In the genomic region with DNA sequence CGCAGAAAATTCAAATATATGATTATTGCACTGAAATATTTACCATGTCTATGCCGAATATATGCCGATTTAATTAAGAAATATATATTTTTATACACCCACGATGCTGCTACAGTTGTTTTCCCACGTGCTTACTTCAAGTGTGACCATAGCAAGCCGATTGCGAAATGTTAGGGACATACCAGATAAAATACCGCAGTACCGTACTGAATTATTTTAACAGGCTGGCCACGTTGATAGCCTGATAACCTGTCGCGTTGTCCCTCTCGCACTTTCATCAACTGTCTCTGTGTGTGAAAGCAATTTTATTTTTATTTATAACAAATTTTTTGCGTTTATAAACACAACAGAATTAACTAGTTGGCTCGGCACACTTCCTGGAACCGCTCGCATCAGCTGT, we compare ENCODE assay signal across 3 fruit fly cellular contexts.
TF ChIP-seq lines count a peak whose summit lies in the region.

A gene (minus strand): TSS at position 158 of the 400 bp plus-strand sequence.
A gene (plus strand): TSS at position 251 of the 400 bp plus-strand sequence.

TF ChIP-seq in whole organism, adult, 20 proteins besides CTCF, POLR2A, EP300 and RAD21 (continued from another document):
- peak; percentile 88 for TF ChIP-seq kay (GFP tag; lab: Kevin White, UChicago; ENCODE audit: borderline replicate concordance)
- TF ChIP-seq Mnt (GFP tag; optimal IDR thresholded peaks at IDR 0.05; lab: Kevin White, UChicago): peak; percentile 100

TF ChIP-seq in whole organism, embryonic, 481 proteins besides CTCF, POLR2A, EP300 and RAD21 (continued from another document and continues in another):
- TF ChIP-seq hb (GFP tag; IDR thresholded peaks at IDR 0.05; lab: Robert Waterston, UW; ENCODE audit: partially characterized antibody) (no peak), twi (tag; optimal IDR thresholded peaks at IDR 0.05; lab: Kevin White, UChicago) (peak; percentile 53), HmgZ (tag; optimal IDR thresholded peaks at IDR 0.05; lab: Kevin White, UChicago) (peak; percentile 45), sna (GFP tag; IDR thresholded peaks at IDR 0.05; lab: Robert Waterston, UW; ENCODE audit: partially characterized antibody) (0 out of 2 replicates have a peak, but pooled peaks have one; percentile 28), CG2678 (tag; optimal IDR thresholded peaks at IDR 0.05; lab: Kevin White, UChicago) (no peak), MESR4 (GFP tag; optimal IDR thresholded peaks at IDR 0.05; lab: Kevin White, UChicago) (peak; percentile 95), hbn (GFP tag; IDR thresholded peaks at IDR 0.05; lab: Robert Waterston, UW; ENCODE audit: partially characterized antibody) (peak; percentile 38; the same call in 1 of the 2 replicates), gcm2 (GFP tag; optimal IDR thresholded peaks at IDR 0.05; lab: Kevin White, UChicago) (no peak), CG3163 (GFP tag; optimal IDR thresholded peaks at IDR 0.05; lab: Kevin White, UChicago) (no peak), CG30020 (tag; optimal IDR thresholded peaks at IDR 0.05; lab: Kevin White, UChicago) (peak; percentile 48), CG33557 (GFP tag; optimal IDR thresholded peaks at IDR 0.05; lab: Kevin White, UChicago) (no peak), Dp (GFP tag; optimal IDR thresholded peaks at IDR 0.05; lab: Kevin White, UChicago) (peak; percentile 31), Hey (tag; optimal IDR thresholded peaks at IDR 0.05; lab: Kevin White, UChicago) (no peak), Lim3 (GFP tag; IDR thresholded peaks at IDR 0.05; lab: Robert Waterston, UW) (no peak), Fer1 (GFP tag; optimal IDR thresholded peaks at IDR 0.05; lab: Kevin White, UChicago) (peak; percentile 24), CG9609 (GFP tag; optimal IDR thresholded peaks at IDR 0.05; lab: Kevin White, UChicago) (no peak), sens-2 (GFP tag; IDR thresholded peaks at IDR 0.05; lab: Robert Waterston, UW) (no peak), CG6654 (GFP tag; optimal IDR thresholded peaks at IDR 0.05; lab: Kevin White, UChicago) (no peak), Med (GFP tag; lab: Kevin White, UChicago) (peak; percentile 89), Antp (GFP tag; optimal IDR thresholded peaks at IDR 0.05; lab: Kevin White, UChicago) (no peak), wdn (GFP tag; IDR thresholded peaks at IDR 0.05; lab: Robert Waterston, UW) (no peak), ems (GFP tag; optimal IDR thresholded peaks at IDR 0.05; lab: Kevin White, UChicago) (peak; percentile 26), CG10147 (GFP tag; optimal IDR thresholded peaks at IDR 0.05; lab: Kevin White, UChicago) (no peak), inv (GFP tag; IDR thresholded peaks at IDR 0.05; lab: Robert Waterston, UW; ENCODE audit: partially characterized antibody) (no peak; the same call in 1 of the 2 replicates), NFAT (GFP tag; IDR thresholded peaks at IDR 0.05; lab: Robert Waterston, UW) (peak; percentile 13; the same call in 1 of the 2 replicates), so (GFP tag; IDR thresholded peaks at IDR 0.05; lab: Robert Waterston, UW) (0 out of 3 replicates have a peak, but pooled peaks have one; percentile 16), dpn (GFP tag; optimal IDR thresholded peaks at IDR 0.05; lab: Kevin White, UChicago) (no peak), Stat92E (GFP tag; optimal IDR thresholded peaks at IDR 0.05; lab: Kevin White, UChicago) (peak in 1 of 3 experiments; percentile 78), ftz-f1 (GFP tag; optimal IDR thresholded peaks at IDR 0.05; lab: Kevin White, UChicago) (peak; percentile 45), Trl (optimal IDR thresholded peaks at IDR 0.05; lab: Kevin White, UChicago) (no peak), Trl (GFP tag; optimal IDR thresholded peaks at IDR 0.05; lab: Kevin White, UChicago) (no peak), nmo (GFP tag; optimal IDR thresholded peaks at IDR 0.05; lab: Kevin White, UChicago) (peak; percentile 65), bigmax (GFP tag; optimal IDR thresholded peaks at IDR 0.05; lab: Kevin White, UChicago) (peak; percentile 72), CG11695 (GFP tag; IDR thresholded peaks at IDR 0.05; lab: Robert Waterston, UW) (no peak), run (tag; optimal IDR thresholded peaks at IDR 0.05; lab: Kevin White, UChicago) (no peak), Sox100B (GFP tag; optimal IDR thresholded peaks at IDR 0.05; lab: Kevin White, UChicago) (no peak), gfzf (GFP tag; optimal IDR thresholded peaks at IDR 0.05; lab: Kevin White, UChicago) (peak; percentile 91), CG34422 (GFP tag; IDR thresholded peaks at IDR 0.05; lab: Robert Waterston, UW) (peak; percentile 81; the same call in 2 of the 3 replicates), Sin3A (optimal IDR thresholded peaks at IDR 0.05; lab: Kevin White, UChicago) (peak; percentile 41), mirr (GFP tag; optimal IDR thresholded peaks at IDR 0.05; lab: Kevin White, UChicago) (no peak), sug (tag; optimal IDR thresholded peaks at IDR 0.05; lab: Kevin White, UChicago) (peak; percentile 33), CG11560 (tag; IDR thresholded peaks at IDR 0.05; lab: Robert Waterston, UW) (no peak), stwl (tag; optimal IDR thresholded peaks at IDR 0.05; lab: Kevin White, UChicago) (peak; percentile 87), Fer2 (tag; optimal IDR thresholded peaks at IDR 0.05; lab: Kevin White, UChicago) (no peak), CG3847 (GFP tag; IDR thresholded peaks at IDR 0.05; lab: Robert Waterston, UW) (peak; percentile 71), kni (GFP tag; optimal IDR thresholded peaks at IDR 0.05; lab: Kevin White, UChicago) (no peak), CG17912 (GFP tag; optimal IDR thresholded peaks at IDR 0.05; lab: Kevin White, UChicago) (peak; percentile 44), Scr (GFP tag; IDR thresholded peaks at IDR 0.05; lab: Robert Waterston, UW; ENCODE audit: partially characterized antibody) (peak; percentile 35; the same call in 1 of the 2 replicates), cg (GFP tag; optimal IDR thresholded peaks at IDR 0.05; lab: Kevin White, UChicago) (peak; percentile 73), fd102C (GFP tag; optimal IDR thresholded peaks at IDR 0.05; lab: Kevin White, UChicago) (no peak), caup (GFP tag; optimal IDR thresholded peaks at IDR 0.05; lab: Kevin White, UChicago; ENCODE audit: severe bottlenecking) (peak; percentile 33), CG17359 (tag; optimal IDR thresholded peaks at IDR 0.05; lab: Kevin White, UChicago) (peak; percentile 20), exex (tag; optimal IDR thresholded peaks at IDR 0.05; lab: Kevin White, UChicago) (peak; percentile 41), CG8924 (tag; optimal IDR thresholded peaks at IDR 0.05; lab: Kevin White, UChicago) (peak; percentile 72), CG9797 (GFP tag; optimal IDR thresholded peaks at IDR 0.05; lab: Kevin White, UChicago) (peak; percentile 97), CG3065 (GFP tag; optimal IDR thresholded peaks at IDR 0.05; lab: Kevin White, UChicago) (no peak), Dbx (GFP tag; IDR thresholded peaks at IDR 0.05; lab: Robert Waterston, UW) (0 out of 3 replicates have a peak, but pooled peaks have one; percentile 28), Nf-YA (GFP tag; IDR thresholded peaks at IDR 0.05; lab: Robert Waterston, UW) (no peak), sd (tag; optimal IDR thresholded peaks at IDR 0.05; lab: Kevin White, UChicago) (peak; percentile 79), jigr1 (GFP tag; IDR thresholded peaks at IDR 0.05; lab: Robert Waterston, UW) (no peak), Mad (GFP tag; optimal IDR thresholded peaks at IDR 0.05; lab: Kevin White, UChicago) (peak; percentile 22)

TF ChIP-seq in whole organism, prepupa, 60 proteins besides CTCF, POLR2A, EP300 and RAD21 (continued from another document):
- TF ChIP-seq CG3919 (GFP tag; optimal IDR thresholded peaks at IDR 0.05; lab: Kevin White, UChicago) (no peak), CG9139 (GFP tag; optimal IDR thresholded peaks at IDR 0.05; lab: Kevin White, UChicago) (no peak), lz (GFP tag; optimal IDR thresholded peaks at IDR 0.05; lab: Kevin White, UChicago) (no peak), vri (GFP tag; optimal IDR thresholded peaks at IDR 0.05; lab: Kevin White, UChicago) (peak; percentile 46), salr (GFP tag; optimal IDR thresholded peaks at IDR 0.05; lab: Kevin White, UChicago) (peak in 1 of 2 experiments; percentile 1), CG6792 (GFP tag; optimal IDR thresholded peaks at IDR 0.05; lab: Kevin White, UChicago) (no peak), Met (GFP tag; optimal IDR thresholded peaks at IDR 0.05; lab: Kevin White, UChicago) (no peak), svp (GFP tag; lab: Kevin White, UChicago) (peak; percentile 70), pdm3 (GFP tag; optimal IDR thresholded peaks at IDR 0.05; lab: Kevin White, UChicago) (no peak)
